Fruit fly (Drosophila melanogaster) whole organism, wandering third instar larva: ENCODE data around the gene SPH93.

Experiments
- Sp1 ChIP-seq: fragments of 200-800 bp; sonication (Bioruptor generic); optimal IDR thresholded peaks from 3 replicates; lab custom pipeline; 2019; ENCODE audit warnings: missing biosample characterization, mild to moderate bottlenecking, missing genetic modification characterization, moderate library complexity
- fru ChIP-seq: fragments of 200-800 bp; sonication (Bioruptor generic); optimal IDR thresholded peaks from 3 replicates; lab custom pipeline; 2016; ENCODE audit warnings: missing biosample characterization, mild to moderate bottlenecking, missing genetic modification characterization
- psq ChIP-seq: fragments of 200-800 bp; sonication (Bioruptor generic); optimal IDR thresholded peaks from 3 replicates; lab custom pipeline; 2017; ENCODE audit warnings: missing biosample characterization, mild to moderate bottlenecking, missing genetic modification characterization, moderate library complexity

dm6 chr2L:17495759-17496158, 40.0 kb upstream of the SPH93 start:
- TF ChIP-seq Sp1 (GFP tag; lab: Kevin White, UChicago) (no peak), fru (no peak), psq (GFP tag; lab: Kevin White, UChicago) (no peak)
